Fruit fly (Drosophila melanogaster): ENCODE measurements around the gene CG42594.

Gene CG42594

DNA sequence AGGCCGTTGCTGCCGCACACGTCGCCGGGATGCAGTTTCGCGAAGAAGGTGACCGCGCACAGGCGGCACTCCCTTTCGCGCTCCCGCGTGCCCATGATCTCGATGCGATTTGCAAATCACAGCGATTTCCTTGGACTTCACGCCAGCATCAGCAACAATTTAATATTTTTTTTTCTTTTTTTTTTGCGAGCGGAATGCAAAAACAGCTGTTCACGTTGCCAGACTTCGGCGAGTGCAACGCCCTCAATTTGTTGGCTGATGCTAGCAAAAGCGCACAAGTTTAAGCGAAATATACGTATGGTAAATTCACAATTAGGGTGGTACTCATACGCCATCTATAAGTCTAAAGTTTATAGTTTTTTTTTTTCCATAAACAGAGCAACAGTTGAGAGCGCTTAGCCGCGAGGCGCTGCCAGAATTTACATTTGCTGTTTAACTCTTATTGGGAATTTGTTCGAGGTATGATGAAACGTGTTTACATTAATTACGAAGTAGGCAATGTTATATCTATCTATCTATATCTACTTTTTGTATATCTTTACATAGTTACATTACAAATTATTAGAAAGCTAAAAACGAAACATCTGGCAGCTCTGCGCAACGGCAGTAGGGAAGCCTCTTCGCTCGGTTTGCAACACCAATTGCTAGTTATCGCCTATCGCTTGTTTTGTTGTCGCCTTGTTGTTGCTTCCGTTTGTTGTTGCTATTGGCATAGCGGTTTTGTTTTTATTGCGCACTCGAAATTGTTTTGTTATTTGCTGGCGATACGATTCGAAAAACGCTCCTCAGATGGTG is 77.8 kb downstream of the CG42594 start, which contains the start of the genes CG4041 and Hgsnat (continued):
- no peak for TF ChIP-seq CG10565 (GFP tag; optimal IDR thresholded peaks at IDR 0.05)
- peak; percentile 19 for TF ChIP-seq dm (GFP tag; optimal IDR thresholded peaks at IDR 0.05)
- no peak for TF ChIP-seq Lhr (GFP tag; optimal IDR thresholded peaks at IDR 0.05)
- TF ChIP-seq CG12769 (tag; optimal IDR thresholded peaks at IDR 0.05), result no peak
- peak; percentile 62 for TF ChIP-seq Dref (GFP tag; IDR thresholded peaks at IDR 0.05)
- no peak for TF ChIP-seq CG7271 (tag; optimal IDR thresholded peaks at IDR 0.05)
- no peak for TF ChIP-seq ind (GFP tag; optimal IDR thresholded peaks at IDR 0.05)
- peak; percentile 4 for TF ChIP-seq sug (tag; optimal IDR thresholded peaks at IDR 0.05)
- no peak for TF ChIP-seq NC2α (GFP tag; optimal IDR thresholded peaks at IDR 0.05)
- no peak for TF ChIP-seq CG9797 (GFP tag; optimal IDR thresholded peaks at IDR 0.05)
- no peak for TF ChIP-seq hth (optimal IDR thresholded peaks at IDR 0.05)
- TF ChIP-seq CG16815 (GFP tag; optimal IDR thresholded peaks at IDR 0.05), result no peak
- no peak for TF ChIP-seq mld (GFP tag; IDR thresholded peaks at IDR 0.05; ENCODE audit: partially characterized antibody)
- peak; percentile 1 for TF ChIP-seq nau (GFP tag; optimal IDR thresholded peaks at IDR 0.05)
- peak; percentile 30 for TF ChIP-seq gem (tag; optimal IDR thresholded peaks at IDR 0.05)
- peak; percentile 81 for TF ChIP-seq CG4360 (GFP tag; IDR thresholded peaks at IDR 0.05)
- TF ChIP-seq emc (GFP tag; optimal IDR thresholded peaks at IDR 0.05), result no peak
- TF ChIP-seq sisA (GFP tag; IDR thresholded peaks at IDR 0.05), result peak; percentile 19; the same call in 1 of the 2 replicates
- no peak for TF ChIP-seq CG7786 (GFP tag; optimal IDR thresholded peaks at IDR 0.05)
- TF ChIP-seq CG11695 (GFP tag; IDR thresholded peaks at IDR 0.05), result no peak
- TF ChIP-seq onecut (GFP tag; IDR thresholded peaks at IDR 0.05), result no peak
- peak; percentile 46 for TF ChIP-seq CG12659 (GFP tag; optimal IDR thresholded peaks at IDR 0.05)
- TF ChIP-seq CG16863 (GFP tag; optimal IDR thresholded peaks at IDR 0.05), result no peak
- TF ChIP-seq twi (tag; optimal IDR thresholded peaks at IDR 0.05), result no peak
- TF ChIP-seq lbe (GFP tag; optimal IDR thresholded peaks at IDR 0.05), result peak; percentile 26
- TF ChIP-seq CG8359 (GFP tag; optimal IDR thresholded peaks at IDR 0.05; ENCODE audit: borderline replicate concordance), result no peak
- no peak for TF ChIP-seq CG13296 (GFP tag; optimal IDR thresholded peaks at IDR 0.05)
- TF ChIP-seq lab (GFP tag; optimal IDR thresholded peaks at IDR 0.05), result peak; percentile 26
- no peak for TF ChIP-seq CG6683 (GFP tag; optimal IDR thresholded peaks at IDR 0.05)
- no peak for TF ChIP-seq CG11247 (GFP tag; IDR thresholded peaks at IDR 0.05)
- no peak for TF ChIP-seq Abd-B (GFP tag; optimal IDR thresholded peaks at IDR 0.05)
- no peak for TF ChIP-seq H2.0 (GFP tag; IDR thresholded peaks at IDR 0.05)
- TF ChIP-seq CG34422 (GFP tag; IDR thresholded peaks at IDR 0.05), result no peak
- TF ChIP-seq otp (GFP tag; IDR thresholded peaks at IDR 0.05), result no peak
- TF ChIP-seq CG10267 (tag; optimal IDR thresholded peaks at IDR 0.05), result peak; percentile 89
- TF ChIP-seq CG17328 (GFP tag; IDR thresholded peaks at IDR 0.05), result no peak
- TF ChIP-seq zen (tag; optimal IDR thresholded peaks at IDR 0.05), result no peak
- TF ChIP-seq B-H2 (GFP tag; optimal IDR thresholded peaks at IDR 0.05), result no peak
- peak; percentile 38 for TF ChIP-seq MESR4 (GFP tag; optimal IDR thresholded peaks at IDR 0.05)
- TF ChIP-seq Kr (GFP tag; optimal IDR thresholded peaks at IDR 0.05), result no peak
- no peak for TF ChIP-seq Atf6 (GFP tag; IDR thresholded peaks at IDR 0.05)
- no peak for TF ChIP-seq CG15696 (tag; optimal IDR thresholded peaks at IDR 0.05)
- TF ChIP-seq ara (GFP tag; IDR thresholded peaks at IDR 0.05), result no peak
- TF ChIP-seq CG3838 (GFP tag; optimal IDR thresholded peaks at IDR 0.05), result no peak
- no peak for TF ChIP-seq CG1832 (GFP tag; optimal IDR thresholded peaks at IDR 0.05)
- TF ChIP-seq stwl (tag; optimal IDR thresholded peaks at IDR 0.05), result peak; percentile 60
- no peak for TF ChIP-seq CG32767 (GFP tag; IDR thresholded peaks at IDR 0.05)
- no peak for TF ChIP-seq psq (GFP tag; optimal IDR thresholded peaks at IDR 0.05)
- no peak for TF ChIP-seq CG11085 (GFP tag; IDR thresholded peaks at IDR 0.05)
- no peak for TF ChIP-seq Taf1 (GFP tag; IDR thresholded peaks at IDR 0.05)

All from whole organism, embryonic.